Worm (Caenorhabditis elegans): ENCODE data around the gene snf-3.

DNA sequence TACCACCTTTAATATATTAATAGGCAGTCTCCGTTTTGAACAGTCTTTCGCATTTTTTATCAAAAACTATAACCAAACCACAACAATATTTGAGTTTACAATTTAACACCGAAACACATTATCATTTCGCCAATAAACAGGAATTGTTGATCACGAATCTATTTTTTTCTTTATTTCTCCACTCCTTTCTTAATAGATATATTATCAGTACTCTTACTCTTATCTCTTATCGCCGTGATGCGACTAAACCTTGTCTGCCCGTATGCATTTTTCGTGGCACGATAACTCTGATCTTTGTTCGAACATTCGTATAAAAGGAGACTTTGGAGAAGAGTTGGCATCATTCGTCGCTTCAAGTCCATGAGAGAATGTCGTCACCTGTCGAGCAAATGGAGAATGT is 35.0 kb upstream of the snf-3 start:
- TF ChIP-seq F23B12.7 (tag; optimal IDR thresholded peaks at IDR 0.05; ENCODE audit: insufficient read depth) (no peak), egrh-3 (GFP tag; IDR thresholded peaks at IDR 0.05) (no peak), egl-18 (GFP tag; IDR thresholded peaks at IDR 0.05) (no peak), ztf-3 (GFP tag; optimal IDR thresholded peaks at IDR 0.05) (no peak), atf-7 (tag; optimal IDR thresholded peaks at IDR 0.05) (no peak), rpc-1 (optimal IDR thresholded peaks at IDR 0.05) (no peak), rpc-1 (tag; optimal IDR thresholded peaks at IDR 0.05) (no peak), bed-2 (GFP tag; IDR thresholded peaks at IDR 0.05) (no peak), dpff-1 (tag; optimal IDR thresholded peaks at IDR 0.05) (no peak), lin-35 (GFP tag; optimal IDR thresholded peaks at IDR 0.05) (no peak), efl-1 (GFP tag; optimal IDR thresholded peaks at IDR 0.05) (no peak), Y67H2A.10 (GFP tag; conservative IDR thresholded peaks at IDR 0.05) (no peak), nfya-1 (tag; optimal IDR thresholded peaks at IDR 0.05; ENCODE audit: borderline replicate concordance, insufficient read depth) (no peak), aptf-2 (GFP tag; conservative IDR thresholded peaks at IDR 0.05) (no peak)

Data from whole organism, young adult.